Worm (Caenorhabditis elegans): ENCODE results near the gene F53F8.7.

- TF ChIP-seq ceh-82 (tag; optimal IDR thresholded peaks at IDR 0.05) (no peak), nhr-77 (tag; optimal IDR thresholded peaks at IDR 0.05) (no peak), nhr-11 (tag; optimal IDR thresholded peaks at IDR 0.05) (no peak)
Observed at ce11 chrV:20655174-20655573, 43.0 kb downstream of the F53F8.7 start.
